Fruit fly (Drosophila melanogaster) whole organism, adult: ENCODE results near the gene CG6230.

Source experiments
- CG11617 ChIP-seq: fragments of 200-800 bp; sonication (Bioruptor generic); optimal IDR thresholded peaks from 2 replicates; lab custom pipeline; 2017; ENCODE audit warnings: mild to moderate bottlenecking, missing biosample characterization, missing genetic modification reagents, missing genetic modification characterization
- CG12768 ChIP-seq: fragments of 200-800 bp; sonication (Bioruptor generic); optimal IDR thresholded peaks from 2 replicates; lab custom pipeline; 2017; ENCODE audit warnings: missing biosample characterization, missing genetic modification characterization, mild to moderate bottlenecking, moderate library complexity, missing genetic modification reagents
- CG14711 ChIP-seq: fragments of 200-800 bp; sonication (Bioruptor generic); optimal IDR thresholded peaks from 2 replicates; lab custom pipeline; 2018; ENCODE audit warnings: missing biosample characterization, mild to moderate bottlenecking, missing genetic modification characterization, moderate library complexity
- CG1620 ChIP-seq: fragments of 200-800 bp; sonication (Bioruptor generic); optimal IDR thresholded peaks from 2 replicates; lab custom pipeline; 2016; ENCODE audit warnings: missing biosample characterization, missing genetic modification characterization
- CG33017 ChIP-seq: fragments of 200-800 bp; sonication (Bioruptor generic); optimal IDR thresholded peaks from 2 replicates; lab custom pipeline; 2018; ENCODE audit warnings: missing biosample characterization, mild to moderate bottlenecking, missing genetic modification characterization, moderate library complexity
- CG5204 ChIP-seq: fragments of 200-800 bp; sonication (Bioruptor generic); optimal IDR thresholded peaks from 2 replicates; lab custom pipeline; 2016; ENCODE audit warnings: missing biosample characterization, missing genetic modification characterization
- CG7045 ChIP-seq: fragments of 200-800 bp; sonication (Bioruptor generic); optimal IDR thresholded peaks from 2 replicates; lab custom pipeline; 2017; ENCODE audit warnings: missing biosample characterization, mild to moderate bottlenecking, missing genetic modification characterization
- CG7101 ChIP-seq: fragments of 200-800 bp; sonication (Bioruptor generic); optimal IDR thresholded peaks from 2 replicates; lab custom pipeline; 2018; ENCODE audit warnings: missing biosample characterization, mild to moderate bottlenecking, missing genetic modification characterization, moderate library complexity
- Clk ChIP-seq: fragments of 200-800 bp; sonication (Bioruptor generic); optimal IDR thresholded peaks from 2 replicates; lab custom pipeline; 2017; ENCODE audit warnings: missing biosample characterization, missing genetic modification characterization
- Crg-1 ChIP-seq: fragments of 200-800 bp; sonication (Bioruptor generic); optimal IDR thresholded peaks from 2 replicates; lab custom pipeline; 2016; ENCODE audit warnings: missing biosample characterization, missing genetic modification characterization
- Hr96 ChIP-seq: fragments of 200-800 bp; sonication (Bioruptor generic); optimal IDR thresholded peaks from 2 replicates; lab custom pipeline; 2016; ENCODE audit warnings: missing biosample characterization, missing genetic modification characterization
- Mnt ChIP-seq: fragments of 200-800 bp; sonication (Bioruptor generic); optimal IDR thresholded peaks from 2 replicates; lab custom pipeline; 2016; ENCODE audit warnings: missing biosample characterization, mild to moderate bottlenecking, missing genetic modification characterization
- bab1 ChIP-seq: fragments of 200-800 bp; sonication (Bioruptor generic); optimal IDR thresholded peaks from 3 replicates; lab custom pipeline; 2019; ENCODE audit warnings: missing biosample characterization, mild to moderate bottlenecking, missing genetic modification characterization, moderate library complexity
- cic ChIP-seq: fragments of 200-800 bp; sonication (Bioruptor generic); optimal IDR thresholded peaks from 2 replicates; lab custom pipeline; 2017; ENCODE audit warnings: missing biosample characterization, mild to moderate bottlenecking, missing genetic modification characterization, moderate library complexity
- cnc ChIP-seq, 2 experiments: fragments of >200 bp; optimal IDR thresholded peaks; 2 replicates each; lab custom pipeline; 2017
- kay ChIP-seq: fragments of 200-800 bp; sonication (Bioruptor generic); peaks from one replicate; lab custom pipeline; 2016; ENCODE audit warnings: missing biosample characterization, missing genetic modification characterization, borderline replicate concordance
- ovo ChIP-seq: fragments of 200-800 bp; sonication (Bioruptor generic); optimal IDR thresholded peaks from 2 replicates; lab custom pipeline; 2016; ENCODE audit warnings: missing biosample characterization, missing genetic modification characterization
- pad ChIP-seq: fragments of 200-800 bp; sonication (Bioruptor generic); optimal IDR thresholded peaks from 3 replicates; lab custom pipeline; 2017; ENCODE audit warnings: missing biosample characterization, missing genetic modification characterization, mild to moderate bottlenecking, moderate library complexity, missing genetic modification reagents
- tj ChIP-seq: fragments of 200-800 bp; sonication (Bioruptor generic); optimal IDR thresholded peaks from 3 replicates; lab custom pipeline; 2017; ENCODE audit warnings: missing biosample characterization, mild to moderate bottlenecking, missing genetic modification characterization, moderate library complexity
- toe ChIP-seq: fragments of 200-800 bp; sonication (Bioruptor generic); optimal IDR thresholded peaks from 2 replicates; lab custom pipeline; 2016; ENCODE audit warnings: missing biosample characterization, missing genetic modification characterization

The CG6230 gene

DNA sequence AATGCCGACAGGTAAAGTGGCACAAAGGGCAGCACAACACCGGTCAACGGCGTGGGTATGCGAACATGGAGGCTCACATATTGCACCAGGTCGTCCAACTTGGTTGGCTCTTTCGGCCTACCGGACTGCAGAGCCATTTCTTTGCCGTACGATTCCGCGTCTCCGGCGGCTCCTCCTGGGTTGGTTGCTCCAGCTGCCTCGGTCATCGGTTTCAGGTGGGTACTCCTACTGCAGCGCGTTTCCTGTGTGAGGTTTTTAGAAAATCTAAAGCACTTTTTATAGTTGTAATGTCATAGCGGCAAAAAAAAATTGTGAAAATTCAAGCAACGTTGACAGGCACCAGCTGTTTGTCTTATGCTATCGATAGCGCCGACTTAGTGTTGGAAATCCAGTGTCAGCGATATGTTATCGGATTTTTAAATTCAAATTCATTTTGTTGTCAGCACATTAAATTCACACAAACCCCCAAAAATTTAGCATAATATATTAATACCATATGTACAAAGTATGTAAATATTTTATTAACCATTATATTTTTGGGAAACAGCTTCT lies at the start of gene CG6230:
Gene CG6230 (minus strand): TSS at position 354 of the 552 bp plus-strand sequence.
- TF ChIP-seq toe (GFP tag; lab: Kevin White, UChicago) (no peak), CG11617 (no peak), CG7045 (no peak), kay (GFP tag; lab: Kevin White, UChicago) (no peak), tj (GFP tag; lab: Kevin White, UChicago) (peak; percentile 1), ovo (GFP tag; lab: Kevin White, UChicago) (no peak), CG1620 (GFP tag; lab: Kevin White, UChicago) (no peak), Clk (no peak), Hr96 (no peak), pad (GFP tag; lab: Kevin White, UChicago) (no peak), CG7101 (tag; lab: Kevin White, UChicago) (no peak), Mnt (peak; percentile 9), Crg-1 (GFP tag; lab: Kevin White, UChicago) (no peak), CG5204 (GFP tag; lab: Kevin White, UChicago) (no peak), bab1 (GFP tag; lab: Kevin White, UChicago) (peak; percentile 22), cnc (optimal IDR thresholded peaks at IDR 0.05; lab: Kevin White, UChicago) (no peak), CG33017 (tag; lab: Kevin White, UChicago) (no peak), CG14711 (tag; lab: Kevin White, UChicago) (peak; percentile 3), CG12768 (GFP tag; lab: Kevin White, UChicago) (no peak), cic (no peak)

DNA sequence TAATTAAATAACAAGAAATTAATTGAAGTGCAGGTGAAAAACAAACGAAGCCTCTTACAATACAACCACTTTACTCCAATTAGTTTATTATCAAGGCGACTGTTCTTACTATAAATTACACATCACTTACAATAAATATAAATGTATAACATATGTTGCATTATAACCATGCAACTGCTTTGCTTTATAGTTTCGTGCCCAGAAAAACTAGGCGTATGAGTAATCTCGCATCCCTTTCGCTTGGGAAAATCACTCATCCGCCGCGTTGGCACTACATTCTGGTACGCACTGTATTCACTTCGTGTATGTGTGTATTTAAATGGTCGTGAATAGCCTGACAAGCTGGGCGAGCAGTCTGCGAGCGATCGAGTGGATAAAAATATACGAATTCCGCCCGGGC lies 49.8 kb upstream of the CG6230 start:
- no peak for TF ChIP-seq cic

DNA sequence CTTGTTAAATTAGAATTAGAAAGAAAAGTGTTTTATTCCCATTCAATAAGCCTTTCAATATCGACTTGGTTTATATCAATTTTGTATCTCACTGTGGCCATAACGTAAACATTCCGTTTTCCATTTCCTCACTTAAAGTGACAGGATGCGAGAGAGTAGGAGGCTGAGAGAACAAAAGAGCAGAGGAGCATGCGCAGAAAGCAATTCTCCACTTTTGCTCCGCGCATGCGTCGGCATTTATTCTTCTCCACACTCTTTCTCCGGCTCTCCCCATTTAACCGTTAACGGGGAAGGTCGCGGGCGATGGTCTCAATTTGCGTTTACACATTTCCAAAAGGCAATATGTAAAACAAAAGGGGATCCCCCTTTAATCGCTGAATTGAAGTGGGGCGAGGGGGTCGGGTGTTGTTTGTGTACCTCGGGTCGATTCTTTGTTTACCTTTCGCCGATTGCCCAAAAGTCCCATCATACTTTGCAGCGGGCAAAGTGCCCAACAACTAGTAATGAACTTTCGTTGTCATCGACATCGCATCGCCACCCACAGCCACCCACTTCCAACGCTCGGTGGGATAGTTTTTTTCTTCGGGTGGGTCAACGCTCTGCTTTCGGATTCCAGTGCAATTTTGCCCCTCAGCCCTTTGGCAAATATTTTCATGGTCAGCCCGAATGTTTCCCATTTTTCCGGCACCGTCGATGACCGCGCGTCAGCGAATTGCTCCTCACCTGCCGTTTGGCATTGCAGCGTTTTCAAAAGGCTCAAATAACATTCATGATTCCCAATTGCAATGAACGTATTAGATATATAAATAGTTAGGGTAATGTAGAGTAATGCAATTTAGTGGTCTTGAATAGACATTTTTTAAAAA lies 48.8 kb upstream of the CG6230 start:
- TF ChIP-seq CG5204 (GFP tag; lab: Kevin White, UChicago) = no peak
- no peak for TF ChIP-seq Hr96
- TF ChIP-seq cnc (optimal IDR thresholded peaks at IDR 0.05; lab: Kevin White, UChicago) = no peak
- no peak for TF ChIP-seq cic
- peak; percentile 95 for TF ChIP-seq tj (GFP tag; lab: Kevin White, UChicago)
- TF ChIP-seq pad (GFP tag; lab: Kevin White, UChicago) = peak; percentile 22
- TF ChIP-seq ovo (GFP tag; lab: Kevin White, UChicago) = no peak

- TF ChIP-seq kay (GFP tag; lab: Kevin White, UChicago) (peak; percentile 11), CG12768 (GFP tag; lab: Kevin White, UChicago) (no peak)
These were observed 47.9 kb upstream of the CG6230 start for dm6 chr2L:11167997-11168396.

- TF ChIP-seq CG7101 (tag; lab: Kevin White, UChicago) = peak; percentile 97
- peak; percentile 75 for TF ChIP-seq ovo (GFP tag; lab: Kevin White, UChicago)
- no peak for TF ChIP-seq kay (GFP tag; lab: Kevin White, UChicago)
- peak; percentile 88 for TF ChIP-seq Hr96
- TF ChIP-seq CG14711 (tag; lab: Kevin White, UChicago) = peak; percentile 96
- TF ChIP-seq CG12768 (GFP tag; lab: Kevin White, UChicago) = peak; percentile 95
- peak; percentile 93 for TF ChIP-seq Crg-1 (GFP tag; lab: Kevin White, UChicago)
- TF ChIP-seq CG5204 (GFP tag; lab: Kevin White, UChicago) = peak; percentile 94
- peak; percentile 94 for TF ChIP-seq tj (GFP tag; lab: Kevin White, UChicago)
- TF ChIP-seq CG33017 (tag; lab: Kevin White, UChicago) = peak; percentile 97
- TF ChIP-seq CG1620 (GFP tag; lab: Kevin White, UChicago) = peak; percentile 92
- peak; percentile 92 for TF ChIP-seq Clk
- TF ChIP-seq pad (GFP tag; lab: Kevin White, UChicago) = peak; percentile 86
- TF ChIP-seq cnc (optimal IDR thresholded peaks at IDR 0.05; lab: Kevin White, UChicago) = peak; percentile 78 to 85
- peak; percentile 63 for TF ChIP-seq cic
- TF ChIP-seq CG7045 = peak; percentile 97
- peak; percentile 98 for TF ChIP-seq bab1 (GFP tag; lab: Kevin White, UChicago)
- peak; percentile 66 for TF ChIP-seq Mnt
- peak; percentile 95 for TF ChIP-seq toe (GFP tag; lab: Kevin White, UChicago)
- peak; percentile 94 for TF ChIP-seq CG11617
These were observed 35.2 kb upstream of the CG6230 start, which contains the start of gene CG6287 for dm6 chr2L:11155166-11155958. CG6287 (minus strand) TSS chr2L:11155721.

DNA sequence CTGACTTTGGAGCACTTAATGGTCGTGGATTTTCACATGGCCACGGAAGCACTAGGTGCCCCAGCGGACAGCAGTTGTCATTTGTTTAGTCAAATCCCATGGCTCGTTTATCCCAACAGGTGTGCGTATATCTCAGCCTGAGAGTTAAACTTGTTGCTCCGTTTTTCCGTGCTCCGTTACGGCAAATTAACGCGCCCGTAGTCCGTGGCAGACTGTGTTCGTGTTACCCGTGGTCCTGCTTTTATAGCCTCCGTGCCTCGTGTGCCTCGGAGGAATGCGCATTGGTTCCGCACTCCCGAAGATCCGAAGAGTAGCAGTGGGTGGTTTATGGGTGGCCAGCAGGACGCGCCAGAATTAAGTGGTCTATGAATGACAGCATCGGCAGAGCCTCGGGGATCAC lies 28.9 kb upstream of the CG6230 start, which contains the start of gene Gyc32E:
Gene Gyc32E (minus strand): TSS at position 133 of the 400 bp plus-strand sequence.
- TF ChIP-seq cnc (optimal IDR thresholded peaks at IDR 0.05; lab: Kevin White, UChicago) (no peak), CG11617 (no peak), CG1620 (GFP tag; lab: Kevin White, UChicago) (no peak), toe (GFP tag; lab: Kevin White, UChicago) (no peak), Clk (no peak), pad (GFP tag; lab: Kevin White, UChicago) (no peak), CG7101 (tag; lab: Kevin White, UChicago) (no peak), CG14711 (tag; lab: Kevin White, UChicago) (no peak), Crg-1 (GFP tag; lab: Kevin White, UChicago) (no peak), CG33017 (tag; lab: Kevin White, UChicago) (no peak), cic (no peak), tj (GFP tag; lab: Kevin White, UChicago) (no peak), CG5204 (GFP tag; lab: Kevin White, UChicago) (no peak), CG7045 (no peak), kay (GFP tag; lab: Kevin White, UChicago) (no peak)
